Worm (Caenorhabditis elegans): ENCODE results near the gene skih-2.

- TF ChIP-seq ama-1 (optimal IDR thresholded peaks at IDR 0.05) (no peak), nhr-25 (tag; optimal IDR thresholded peaks at IDR 0.05) (no peak), mdl-1 (tag; optimal IDR thresholded peaks at IDR 0.05) (no peak), unc-55 (GFP tag; optimal IDR thresholded peaks at IDR 0.05) (peak; percentile 31), ZK546.5 (tag; optimal IDR thresholded peaks at IDR 0.05) (no peak), gmeb-1 (tag; optimal IDR thresholded peaks at IDR 0.05) (no peak), nhr-237 (tag; optimal IDR thresholded peaks at IDR 0.05) (no peak), ztf-4 (tag; optimal IDR thresholded peaks at IDR 0.05) (no peak)
Observed at ce11 chrIV:11125200-11125599, 17.0 kb downstream of the skih-2 start.
